Fruit fly (Drosophila melanogaster) whole organism, pupa: ENCODE results near the gene CG13643.
A peak's percentile ranks its signal among the peaks of the same experiment; 100 is the strongest.

Source experiments
- CG10348 ChIP-seq: fragments of 200-800 bp; sonication (Bioruptor generic); IDR thresholded peaks from 2 replicates; pipeline ENCODE4 v1.3.6; 2022; ENCODE audit warnings: missing biosample characterization, missing genetic modification characterization
- CG12605 ChIP-seq: fragments of 200-800 bp; sonication (Bioruptor generic); IDR thresholded peaks from 2 replicates; pipeline ENCODE4 v1.3.6; 2022; ENCODE audit warnings: missing biosample characterization, missing genetic modification characterization
- CG13204 ChIP-seq: fragments of 200-800 bp; sonication (Bioruptor generic); optimal IDR thresholded peaks from 2 replicates; lab custom pipeline; 2018; ENCODE audit warnings: missing biosample characterization, mild to moderate bottlenecking, missing genetic modification characterization, moderate library complexity
- CG14655 ChIP-seq: fragments of 200-800 bp; sonication (Bioruptor generic); optimal IDR thresholded peaks from 3 replicates; lab custom pipeline; 2017; ENCODE audit warnings: mild to moderate bottlenecking, missing biosample characterization, missing genetic modification reagents, missing genetic modification characterization
- CG15710 ChIP-seq: fragments of 200-800 bp; sonication (Bioruptor generic); optimal IDR thresholded peaks from 2 replicates; lab custom pipeline; 2018; ENCODE audit warnings: missing biosample characterization, mild to moderate bottlenecking, missing genetic modification characterization, moderate library complexity
- CG17806 ChIP-seq: fragments of 200-800 bp; sonication (Bioruptor generic); optimal IDR thresholded peaks from 2 replicates; lab custom pipeline; 2018; ENCODE audit warnings: missing biosample characterization, mild to moderate bottlenecking, missing genetic modification characterization, moderate library complexity
- CG32121 ChIP-seq: fragments of 200-800 bp; sonication (Bioruptor generic); IDR thresholded peaks from 2 replicates; pipeline ENCODE4 v1.3.6; 2022; ENCODE audit warnings: missing biosample characterization, missing genetic modification characterization
- CG34367 ChIP-seq: fragments of 200-800 bp; sonication (Bioruptor generic); optimal IDR thresholded peaks from 2 replicates; lab custom pipeline; 2018; ENCODE audit warnings: missing biosample characterization, mild to moderate bottlenecking, missing genetic modification characterization
- CG4496 ChIP-seq: fragments of 200-800 bp; sonication (Bioruptor generic); IDR thresholded peaks from 3 replicates; pipeline ENCODE4 v1.3.6; 2022; ENCODE audit warnings: missing biosample characterization, missing genetic modification characterization
- CG8159 ChIP-seq: fragments of 200-800 bp; sonication (Bioruptor generic); optimal IDR thresholded peaks from 3 replicates; lab custom pipeline; 2018; ENCODE audit warnings: missing biosample characterization, mild to moderate bottlenecking, missing genetic modification characterization, moderate library complexity
- CG8301 ChIP-seq: fragments of 200-800 bp; sonication (Bioruptor generic); optimal IDR thresholded peaks from 2 replicates; lab custom pipeline; 2018; ENCODE audit warnings: missing biosample characterization, mild to moderate bottlenecking, missing genetic modification characterization
- CG9948 ChIP-seq: fragments of 200-800 bp; sonication (Bioruptor generic); optimal IDR thresholded peaks from 2 replicates; lab custom pipeline; 2018; ENCODE audit warnings: missing biosample characterization, mild to moderate bottlenecking, missing genetic modification characterization, moderate library complexity
- D1 ChIP-seq: fragments of 200-800 bp; sonication (Bioruptor generic); optimal IDR thresholded peaks from 2 replicates; lab custom pipeline; 2018; ENCODE audit warnings: missing biosample characterization, mild to moderate bottlenecking, missing genetic modification characterization, moderate library complexity
- EcR ChIP-seq: fragments of 200-800 bp; sonication (Bioruptor generic); optimal IDR thresholded peaks from 3 replicates; lab custom pipeline; 2019; ENCODE audit warnings: missing biosample characterization, missing genetic modification characterization, mild to moderate bottlenecking, moderate library complexity, missing genetic modification reagents
- Ets98B ChIP-seq: fragments of 200-800 bp; sonication (Bioruptor generic); IDR thresholded peaks from 2 replicates; pipeline ENCODE4 v1.3.6; 2022; ENCODE audit warnings: missing biosample characterization, missing genetic modification characterization
- Pif1A ChIP-seq: fragments of 200-800 bp; sonication (Bioruptor generic); optimal IDR thresholded peaks from 3 replicates; lab custom pipeline; 2016; ENCODE audit warnings: missing biosample characterization, missing genetic modification characterization
- Pif1B ChIP-seq: fragments of 200-800 bp; sonication (Bioruptor generic); optimal IDR thresholded peaks from 3 replicates; lab custom pipeline; 2016; ENCODE audit warnings: missing biosample characterization, missing genetic modification characterization
- Snoo ChIP-seq: fragments of 200-800 bp; sonication (Bioruptor generic); optimal IDR thresholded peaks from 3 replicates; lab custom pipeline; 2017; ENCODE audit warnings: missing biosample characterization, mild to moderate bottlenecking, missing genetic modification characterization, inconsistent platforms
- fd96Ca ChIP-seq: fragments of 200-800 bp; sonication (Bioruptor generic); IDR thresholded peaks from 3 replicates; pipeline ENCODE4 v1.3.6; 2022; ENCODE audit warnings: missing biosample characterization, missing genetic modification characterization
- gl ChIP-seq: fragments of 200-800 bp; sonication (Bioruptor generic); optimal IDR thresholded peaks from 2 replicates; lab custom pipeline; 2018; ENCODE audit warnings: missing biosample characterization, mild to moderate bottlenecking, missing genetic modification characterization
- rn ChIP-seq: fragments of 200-800 bp; sonication (Bioruptor generic); IDR thresholded peaks from 2 replicates; pipeline ENCODE4 v1.3.6; 2022; ENCODE audit warnings: missing biosample characterization, missing genetic modification characterization

Gene CG13643

dm6 chr3R:24914864-24915263, 9.1 kb upstream of the CG13643 start:
- TF ChIP-seq CG17806 (tag; lab: Kevin White, UChicago) (no peak), CG8301 (tag; lab: Kevin White, UChicago) (no peak), Snoo (tag; lab: Kevin White, UChicago) (no peak), CG13204 (GFP tag; lab: Kevin White, UChicago) (no peak), CG34367 (tag; lab: Kevin White, UChicago) (no peak), CG14655 (GFP tag; lab: Kevin White, UChicago) (no peak), CG32121 (GFP tag; lab: Robert Waterston, UW) (no peak), CG10348 (GFP tag; lab: Robert Waterston, UW) (no peak), CG15710 (tag; lab: Kevin White, UChicago) (no peak), EcR (GFP tag; lab: Kevin White, UChicago) (no peak)
- TF ChIP-seq, all 21 proteins: peak for 0

- TF ChIP-seq CG13204 (GFP tag; lab: Kevin White, UChicago) (no peak), rn (GFP tag; lab: Robert Waterston, UW) (peak; percentile 65), CG9948 (tag; lab: Kevin White, UChicago) (no peak), Ets98B (GFP tag; lab: Robert Waterston, UW) (peak; percentile 86), EcR (GFP tag; lab: Kevin White, UChicago) (no peak), Snoo (tag; lab: Kevin White, UChicago) (no peak), gl (tag; lab: Kevin White, UChicago) (no peak), CG32121 (GFP tag; lab: Robert Waterston, UW) (peak; percentile 87), CG15710 (tag; lab: Kevin White, UChicago) (peak; percentile 23), fd96Ca (GFP tag; lab: Robert Waterston, UW) (peak; percentile 77; the same call in 2 of the 3 replicates), D1 (no peak), Pif1B (peak; percentile 50), CG34367 (tag; lab: Kevin White, UChicago) (peak; percentile 2), CG12605 (GFP tag; lab: Robert Waterston, UW) (peak; percentile 54; the same call in 1 of the 2 replicates), CG8159 (peak; percentile 39), CG14655 (GFP tag; lab: Kevin White, UChicago) (no peak), Pif1A (no peak), CG8301 (tag; lab: Kevin White, UChicago) (peak; percentile 66), CG17806 (tag; lab: Kevin White, UChicago) (peak; percentile 41), CG4496 (GFP tag; lab: Robert Waterston, UW) (peak; percentile 86), CG10348 (GFP tag; lab: Robert Waterston, UW) (no peak)
- TF ChIP-seq, all 21 proteins: peak for 12
These were observed 4.3 kb upstream of the CG13643 start for dm6 chr3R:24910097-24910496.

- TF ChIP-seq CG15710 (tag; lab: Kevin White, UChicago): no peak
- TF ChIP-seq CG32121 (GFP tag; lab: Robert Waterston, UW): peak; percentile 68
- no peak for TF ChIP-seq gl (tag; lab: Kevin White, UChicago)
- TF ChIP-seq CG9948 (tag; lab: Kevin White, UChicago): no peak
- no peak for TF ChIP-seq CG4496 (GFP tag; lab: Robert Waterston, UW)
- peak; percentile 28 for TF ChIP-seq CG14655 (GFP tag; lab: Kevin White, UChicago)
- no peak for TF ChIP-seq CG12605 (GFP tag; lab: Robert Waterston, UW)
- peak; percentile 66 for TF ChIP-seq Ets98B (GFP tag; lab: Robert Waterston, UW)
- no peak for TF ChIP-seq Pif1A
- no peak for TF ChIP-seq Snoo (tag; lab: Kevin White, UChicago)
- no peak for TF ChIP-seq CG17806 (tag; lab: Kevin White, UChicago)
- TF ChIP-seq CG10348 (GFP tag; lab: Robert Waterston, UW): no peak
- TF ChIP-seq D1: no peak
- peak; percentile 38 for TF ChIP-seq CG8301 (tag; lab: Kevin White, UChicago)
- 0 out of 3 replicates have a peak, but pooled peaks have one; percentile 34 for TF ChIP-seq fd96Ca (GFP tag; lab: Robert Waterston, UW)
- TF ChIP-seq CG13204 (GFP tag; lab: Kevin White, UChicago): no peak
- TF ChIP-seq rn (GFP tag; lab: Robert Waterston, UW): no peak
- no peak for TF ChIP-seq CG34367 (tag; lab: Kevin White, UChicago)
- no peak for TF ChIP-seq CG8159
- TF ChIP-seq Pif1B: no peak
- no peak for TF ChIP-seq EcR (GFP tag; lab: Kevin White, UChicago)
These were observed 2.2 kb upstream of the CG13643 start for dm6 chr3R:24908034-24908433.

dm6 chr3R:24906648-24907047, 844 bp upstream of the CG13643 start:
- TF ChIP-seq CG8159 (no peak), CG4496 (GFP tag; lab: Robert Waterston, UW) (peak; percentile 55; the same call in 1 of the 3 replicates), fd96Ca (GFP tag; lab: Robert Waterston, UW) (0 out of 3 replicates have a peak, but pooled peaks have one; percentile 30), CG8301 (tag; lab: Kevin White, UChicago) (peak; percentile 9), D1 (no peak), CG12605 (GFP tag; lab: Robert Waterston, UW) (peak; percentile 45; the same call in 1 of the 2 replicates), Ets98B (GFP tag; lab: Robert Waterston, UW) (peak; percentile 25; the same call in 1 of the 2 replicates), CG32121 (GFP tag; lab: Robert Waterston, UW) (peak; percentile 64)
- TF ChIP-seq, all 21 proteins: peak for 6

- TF ChIP-seq CG32121 (GFP tag; lab: Robert Waterston, UW) (no peak), CG4496 (GFP tag; lab: Robert Waterston, UW) (no peak), CG10348 (GFP tag; lab: Robert Waterston, UW) (no peak), CG8301 (tag; lab: Kevin White, UChicago) (no peak), CG8159 (no peak), fd96Ca (GFP tag; lab: Robert Waterston, UW) (no peak), Ets98B (GFP tag; lab: Robert Waterston, UW) (no peak), CG15710 (tag; lab: Kevin White, UChicago) (no peak), Pif1B (no peak), CG17806 (tag; lab: Kevin White, UChicago) (no peak), EcR (GFP tag; lab: Kevin White, UChicago) (no peak), Pif1A (no peak), D1 (no peak), Snoo (tag; lab: Kevin White, UChicago) (no peak), gl (tag; lab: Kevin White, UChicago) (no peak), CG34367 (tag; lab: Kevin White, UChicago) (no peak), CG9948 (tag; lab: Kevin White, UChicago) (no peak)
These were observed 5.0 kb downstream of the CG13643 start, which contains the start of gene CG10845 for dm6 chr3R:24900816-24901215. TSS of gene CG10845 (plus strand) at chr3R:24901116.
